Worm (Caenorhabditis elegans): ENCODE data around the gene Y41C4A.18.

Y41C4A.18 gene

ce11 chrIII:11732943-11733342 lies 2.5 kb downstream of the Y41C4A.18 start:
- TF ChIP-seq pha-4 (tag; optimal IDR thresholded peaks at IDR 0.05) = no peak
- peak; percentile 97 for TF ChIP-seq ceh-28 (tag; optimal IDR thresholded peaks at IDR 0.05)

ce11 chrIII:11737527-11737926 lies 7.1 kb downstream of the Y41C4A.18 start, which contains the start of gene sup-1:
sup-1 (minus strand) TSS chrIII:11737627.
- TF ChIP-seq ama-1 (optimal IDR thresholded peaks at IDR 0.05) (no peak), ceh-9 (tag; optimal IDR thresholded peaks at IDR 0.05) (no peak), nhr-77 (tag; optimal IDR thresholded peaks at IDR 0.05) (no peak), nhr-28 (tag; optimal IDR thresholded peaks at IDR 0.05) (no peak), elt-3 (tag; optimal IDR thresholded peaks at IDR 0.05) (no peak), nhr-11 (tag; optimal IDR thresholded peaks at IDR 0.05) (no peak), unc-39 (tag; optimal IDR thresholded peaks at IDR 0.05) (no peak)

ce11 chrIII:11738482-11738881 lies 8.1 kb downstream of the Y41C4A.18 start:
- peak; percentile 11 for TF ChIP-seq hmg-11 (tag; optimal IDR thresholded peaks at IDR 0.05)
- TF ChIP-seq nhr-43 (tag; optimal IDR thresholded peaks at IDR 0.05; ENCODE audit: poor library complexity, severe bottlenecking) = no peak
- peak; percentile 24 for TF ChIP-seq elt-1 (tag; optimal IDR thresholded peaks at IDR 0.05)
- no peak for TF ChIP-seq jun-1 (tag; optimal IDR thresholded peaks at IDR 0.05)
- no peak for TF ChIP-seq elt-2 (tag; optimal IDR thresholded peaks at IDR 0.05)
- TF ChIP-seq nfya-1 (tag; optimal IDR thresholded peaks at IDR 0.05; ENCODE audit: insufficient read depth) = peak; percentile 73
- no peak for TF ChIP-seq elt-3 (tag; optimal IDR thresholded peaks at IDR 0.05)
- peak; percentile 73 for TF ChIP-seq lin-39 (tag; optimal IDR thresholded peaks at IDR 0.05)
- TF ChIP-seq daf-12 (tag; optimal IDR thresholded peaks at IDR 0.05) = no peak
- peak; percentile 21 for TF ChIP-seq mdl-1 (tag; optimal IDR thresholded peaks at IDR 0.05)
- TF ChIP-seq lin-15B (tag; optimal IDR thresholded peaks at IDR 0.05) = peak; percentile 17

- TF ChIP-seq pha-4 (tag; optimal IDR thresholded peaks at IDR 0.05) (peak; percentile 73), zag-1 (tag; optimal IDR thresholded peaks at IDR 0.05) (no peak), elt-3 (tag; optimal IDR thresholded peaks at IDR 0.05) (no peak), nhr-25 (tag; optimal IDR thresholded peaks at IDR 0.05) (peak; percentile 8), eor-1 (tag; optimal IDR thresholded peaks at IDR 0.05) (no peak)
Measured at ce11 chrIII:11740868-11741267, 10.5 kb downstream of the Y41C4A.18 start.

- no peak for TF ChIP-seq nfya-1 (tag; optimal IDR thresholded peaks at IDR 0.05; ENCODE audit: insufficient read depth)
- TF ChIP-seq nhr-12 (tag; optimal IDR thresholded peaks at IDR 0.05) = no peak
Measured at ce11 chrIII:11742191-11742590, 11.8 kb downstream of the Y41C4A.18 start.

ce11 chrIII:11746718-11747117 lies 16.3 kb downstream of the Y41C4A.18 start, which contains the start of gene mrt-2:
mrt-2 (plus strand) TSS chrIII:11746766.
- TF ChIP-seq daf-12 (tag; optimal IDR thresholded peaks at IDR 0.05) (no peak), ZK546.5 (tag; optimal IDR thresholded peaks at IDR 0.05) (no peak), nhr-76 (tag; optimal IDR thresholded peaks at IDR 0.05) (no peak), nhr-237 (tag; optimal IDR thresholded peaks at IDR 0.05) (no peak), egl-27 (tag; optimal IDR thresholded peaks at IDR 0.05) (no peak), lin-39 (tag; optimal IDR thresholded peaks at IDR 0.05) (peak; percentile 54), mdl-1 (tag; optimal IDR thresholded peaks at IDR 0.05) (no peak), fkh-10 (GFP tag; optimal IDR thresholded peaks at IDR 0.05) (no peak), nhr-43 (tag; optimal IDR thresholded peaks at IDR 0.05; ENCODE audit: poor library complexity, severe bottlenecking) (peak; percentile 91), nhr-11 (tag; optimal IDR thresholded peaks at IDR 0.05) (no peak), snpc-4 (tag; optimal IDR thresholded peaks at IDR 0.05) (peak; percentile 43), sea-2 (GFP tag; optimal IDR thresholded peaks at IDR 0.05) (no peak), nhr-67 (tag; optimal IDR thresholded peaks at IDR 0.05) (no peak), eor-1 (tag; optimal IDR thresholded peaks at IDR 0.05) (no peak), unc-39 (tag; optimal IDR thresholded peaks at IDR 0.05) (no peak), nhr-25 (tag; optimal IDR thresholded peaks at IDR 0.05) (peak; percentile 65), ztf-11 (tag; optimal IDR thresholded peaks at IDR 0.05) (no peak), fkh-2 (tag; optimal IDR thresholded peaks at IDR 0.05) (no peak), zag-1 (tag; optimal IDR thresholded peaks at IDR 0.05) (no peak), elt-3 (tag; optimal IDR thresholded peaks at IDR 0.05) (no peak), nhr-77 (tag; optimal IDR thresholded peaks at IDR 0.05) (no peak), elt-1 (tag; optimal IDR thresholded peaks at IDR 0.05) (no peak), R02D3.7 (tag; optimal IDR thresholded peaks at IDR 0.05) (peak; percentile 5), nfya-1 (tag; optimal IDR thresholded peaks at IDR 0.05; ENCODE audit: insufficient read depth) (peak; percentile 87), ama-1 (optimal IDR thresholded peaks at IDR 0.05) (no peak), jun-1 (tag; optimal IDR thresholded peaks at IDR 0.05) (no peak), hmg-11 (tag; optimal IDR thresholded peaks at IDR 0.05) (peak; percentile 43), unc-62 (GFP tag; optimal IDR thresholded peaks at IDR 0.05) (no peak), ceh-16 (tag; optimal IDR thresholded peaks at IDR 0.05) (no peak), nhr-28 (tag; optimal IDR thresholded peaks at IDR 0.05) (no peak), egl-5 (tag; optimal IDR thresholded peaks at IDR 0.05) (no peak), pha-4 (tag; optimal IDR thresholded peaks at IDR 0.05) (peak; percentile 77), lin-15B (tag; optimal IDR thresholded peaks at IDR 0.05) (peak; percentile 66), nhr-23 (tag; optimal IDR thresholded peaks at IDR 0.05) (peak; percentile 86), ceh-28 (tag; optimal IDR thresholded peaks at IDR 0.05) (peak; percentile 49), elt-2 (tag; optimal IDR thresholded peaks at IDR 0.05) (peak; percentile 22), nhr-12 (tag; optimal IDR thresholded peaks at IDR 0.05) (no peak), fos-1 (tag; optimal IDR thresholded peaks at IDR 0.05) (no peak), skn-1 (tag; optimal IDR thresholded peaks at IDR 0.05) (peak; percentile 45)
